Worm (Caenorhabditis elegans): ENCODE results near the gene kap-1.

- no peak for TF ChIP-seq hlh-8 (tag; optimal IDR thresholded peaks at IDR 0.05)
- TF ChIP-seq T23F11.4 (GFP tag; optimal IDR thresholded peaks at IDR 0.05), result no peak
- TF ChIP-seq ztf-16 (tag; optimal IDR thresholded peaks at IDR 0.05), result no peak
- no peak for TF ChIP-seq ceh-18 (tag; optimal IDR thresholded peaks at IDR 0.05)
- no peak for TF ChIP-seq pha-4 (tag; optimal IDR thresholded peaks at IDR 0.05)
- TF ChIP-seq ama-1 (optimal IDR thresholded peaks at IDR 0.05), result no peak
- no peak for TF ChIP-seq rnt-1 (tag; optimal IDR thresholded peaks at IDR 0.05)
- TF ChIP-seq unc-42 (tag; optimal IDR thresholded peaks at IDR 0.05), result no peak
- no peak for TF ChIP-seq ceh-2 (tag; optimal IDR thresholded peaks at IDR 0.05)
- TF ChIP-seq che-1 (tag; optimal IDR thresholded peaks at IDR 0.05), result no peak
Observed at ce11 chrIII:7338693-7339092, at the start of gene kap-1.

Measured in whole organism, late embryonic.